Fruit fly (Drosophila melanogaster): ENCODE data around the gene CG13625.
A peak's percentile ranks its signal among the peaks of the same experiment; 100 is the strongest.

The CG13625 gene

DNA sequence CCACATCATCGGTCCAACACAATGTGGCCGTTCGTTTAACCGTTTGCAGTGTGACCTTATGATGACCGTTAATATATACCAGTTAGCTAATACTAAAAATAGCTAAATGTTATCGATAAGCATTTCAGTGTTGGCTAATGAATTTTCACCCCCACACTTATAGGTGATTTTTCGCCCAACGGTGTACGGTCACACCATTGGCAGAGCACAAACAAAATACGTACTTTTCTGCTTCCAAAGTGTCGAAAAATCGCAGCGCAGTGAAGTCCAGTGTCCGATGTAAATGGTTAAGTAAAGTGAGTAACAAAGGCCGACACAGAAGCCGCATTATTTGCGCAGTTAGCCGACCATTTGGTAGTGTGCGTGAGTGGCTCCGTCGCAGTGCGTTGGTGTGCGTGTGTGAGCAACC, 40.6 kb upstream of the CG13625 start, which contains the start of the genes Syx18 and atl (continued):
- TF ChIP-seq Fer2 (tag; optimal IDR thresholded peaks at IDR 0.05) (no peak), chinmo (GFP tag; IDR thresholded peaks at IDR 0.05; ENCODE audit: partially characterized antibody) (no peak), CG7745 (tag; optimal IDR thresholded peaks at IDR 0.05) (no peak), CG8281 (tag; optimal IDR thresholded peaks at IDR 0.05) (no peak), CG8290 (GFP tag; optimal IDR thresholded peaks at IDR 0.05) (no peak), CG8290 (tag; optimal IDR thresholded peaks at IDR 0.05) (no peak), hb (GFP tag; IDR thresholded peaks at IDR 0.05; ENCODE audit: partially characterized antibody) (no peak), Dref (GFP tag; IDR thresholded peaks at IDR 0.05) (peak; percentile 82), CG12659 (GFP tag; optimal IDR thresholded peaks at IDR 0.05) (peak; percentile 88), CG11695 (GFP tag; IDR thresholded peaks at IDR 0.05) (no peak), hkb (optimal IDR thresholded peaks at IDR 0.05) (no peak), hkb (GFP tag; IDR thresholded peaks at IDR 0.05) (no peak), bigmax (GFP tag; optimal IDR thresholded peaks at IDR 0.05) (peak; percentile 6), Bgb (GFP tag; IDR thresholded peaks at IDR 0.05; ENCODE audit: partially characterized antibody) (peak; percentile 32; the same call in 1 of the 2 replicates), CG15269 (tag; optimal IDR thresholded peaks at IDR 0.05) (no peak), kay (GFP tag; optimal IDR thresholded peaks at IDR 0.05) (no peak), PHDP (tag; optimal IDR thresholded peaks at IDR 0.05) (peak; percentile 32), Drgx (GFP tag; IDR thresholded peaks at IDR 0.05) (no peak), CG17328 (GFP tag; IDR thresholded peaks at IDR 0.05) (no peak), cas (GFP tag; IDR thresholded peaks at IDR 0.05) (no peak), nau (GFP tag; optimal IDR thresholded peaks at IDR 0.05) (peak; percentile 35), CG17186 (GFP tag; optimal IDR thresholded peaks at IDR 0.05) (peak; percentile 48), CG16815 (GFP tag; optimal IDR thresholded peaks at IDR 0.05) (no peak), CG8388 (GFP tag; optimal IDR thresholded peaks at IDR 0.05) (no peak), D19B (GFP tag; optimal IDR thresholded peaks at IDR 0.05) (no peak), CG5180 (GFP tag; optimal IDR thresholded peaks at IDR 0.05) (no peak), Oaz (GFP tag; IDR thresholded peaks at IDR 0.05) (no peak), CG2202 (tag; optimal IDR thresholded peaks at IDR 0.05) (peak; percentile 5), Hey (tag; optimal IDR thresholded peaks at IDR 0.05) (no peak), CG7928 (GFP tag; optimal IDR thresholded peaks at IDR 0.05) (peak; percentile 24), CG13775 (GFP tag; optimal IDR thresholded peaks at IDR 0.05) (no peak), CG4854 (GFP tag; optimal IDR thresholded peaks at IDR 0.05) (no peak), CG1603 (tag; optimal IDR thresholded peaks at IDR 0.05) (peak; percentile 90), CG16813 (GFP tag; IDR thresholded peaks at IDR 0.05; ENCODE audit: partially characterized antibody) (no peak), Aef1 (GFP tag; IDR thresholded peaks at IDR 0.05) (0 out of 3 replicates have a peak, but pooled peaks have one; percentile 14), CG9727 (GFP tag; optimal IDR thresholded peaks at IDR 0.05) (no peak), CG31441 (GFP tag; IDR thresholded peaks at IDR 0.05) (no peak; the same call in 1 of the 2 replicates), cg (GFP tag; optimal IDR thresholded peaks at IDR 0.05) (peak; percentile 92), CG18599 (GFP tag; optimal IDR thresholded peaks at IDR 0.05) (no peak), CG8944 (GFP tag; optimal IDR thresholded peaks at IDR 0.05) (no peak), CG1792 (GFP tag; optimal IDR thresholded peaks at IDR 0.05) (no peak), Mrtf (GFP tag; IDR thresholded peaks at IDR 0.05) (no peak), CG7963 (GFP tag; IDR thresholded peaks at IDR 0.05; ENCODE audit: partially characterized antibody) (no peak), Xbp1 (GFP tag; optimal IDR thresholded peaks at IDR 0.05) (peak; percentile 71), Asciz (GFP tag; optimal IDR thresholded peaks at IDR 0.05) (no peak), run (tag; optimal IDR thresholded peaks at IDR 0.05) (no peak), CG18764 (GFP tag; optimal IDR thresholded peaks at IDR 0.05) (no peak), Neu2 (GFP tag; optimal IDR thresholded peaks at IDR 0.05; ENCODE audit: borderline replicate concordance) (no peak), HmgD (GFP tag; optimal IDR thresholded peaks at IDR 0.05) (peak; percentile 42), disco-r (GFP tag; optimal IDR thresholded peaks at IDR 0.05) (no peak), CG15601 (tag; optimal IDR thresholded peaks at IDR 0.05) (peak; percentile 18)

All from whole organism, embryonic.